Worm (Caenorhabditis elegans): Measurements from ENCODE around the gene eat-17.
A peak's percentile ranks its signal among the peaks of the same experiment; 100 is the strongest.

The eat-17 gene

ce11 chrX:16402303-16402702 is 14.3 kb downstream of the eat-17 start:
- no peak for TF ChIP-seq lin-11 (tag; optimal IDR thresholded peaks at IDR 0.05)
- no peak for TF ChIP-seq ceh-48 (tag; optimal IDR thresholded peaks at IDR 0.05)
- TF ChIP-seq ceh-2 (tag; optimal IDR thresholded peaks at IDR 0.05), result no peak
- no peak for TF ChIP-seq hlh-8 (tag; optimal IDR thresholded peaks at IDR 0.05)
- TF ChIP-seq ceh-31 (tag; optimal IDR thresholded peaks at IDR 0.05), result no peak

- TF ChIP-seq ref-2 (tag; optimal IDR thresholded peaks at IDR 0.05) (no peak), ceh-2 (tag; optimal IDR thresholded peaks at IDR 0.05) (no peak), elt-2 (tag; optimal IDR thresholded peaks at IDR 0.05) (no peak), nhr-232 (tag; optimal IDR thresholded peaks at IDR 0.05) (no peak), pqm-1 (tag; optimal IDR thresholded peaks at IDR 0.05) (no peak), ama-1 (optimal IDR thresholded peaks at IDR 0.05) (no peak), fkh-10 (GFP tag; optimal IDR thresholded peaks at IDR 0.05) (no peak), C08G9.2 (tag; optimal IDR thresholded peaks at IDR 0.05) (no peak), ceh-31 (tag; optimal IDR thresholded peaks at IDR 0.05) (no peak), ceh-45 (GFP tag; IDR thresholded peaks at IDR 0.05) (no peak), T23F11.4 (GFP tag; optimal IDR thresholded peaks at IDR 0.05) (no peak), ztf-16 (tag; optimal IDR thresholded peaks at IDR 0.05) (no peak), sox-2 (GFP tag; IDR thresholded peaks at IDR 0.05) (no peak), lim-6 (tag; optimal IDR thresholded peaks at IDR 0.05) (no peak), K02D7.2 (tag; optimal IDR thresholded peaks at IDR 0.05) (no peak), pha-4 (tag; optimal IDR thresholded peaks at IDR 0.05) (no peak), pax-1 (tag; optimal IDR thresholded peaks at IDR 0.05) (no peak), ceh-22 (tag; optimal IDR thresholded peaks at IDR 0.05) (no peak)
These were observed 15.7 kb downstream of the eat-17 start for ce11 chrX:16400897-16401296.

ce11 chrX:16398420-16398925 is 18.2 kb downstream of the eat-17 start, which contains the start of gene F01G12.18:
Gene F01G12.18 (minus strand): TSS chrX:16398470.
- no peak for TF ChIP-seq ttx-3 (tag; optimal IDR thresholded peaks at IDR 0.05)
- no peak for TF ChIP-seq gmeb-2 (tag; optimal IDR thresholded peaks at IDR 0.05)

- TF ChIP-seq madf-2 (tag; optimal IDR thresholded peaks at IDR 0.05) (no peak), tbx-2 (tag; optimal IDR thresholded peaks at IDR 0.05) (peak; percentile 32), che-1 (tag; optimal IDR thresholded peaks at IDR 0.05) (no peak), pat-9 (tag; optimal IDR thresholded peaks at IDR 0.05) (peak; percentile 55), ahr-1 (tag; optimal IDR thresholded peaks at IDR 0.05) (no peak), ceh-34 (tag; optimal IDR thresholded peaks at IDR 0.05) (peak; percentile 46), unc-55 (GFP tag; optimal IDR thresholded peaks at IDR 0.05) (peak; percentile 89), C08G9.2 (tag; optimal IDR thresholded peaks at IDR 0.05) (peak; percentile 12), ceh-18 (tag; optimal IDR thresholded peaks at IDR 0.05) (peak; percentile 88), T23F11.4 (GFP tag; optimal IDR thresholded peaks at IDR 0.05) (no peak), dve-1 (tag; optimal IDR thresholded peaks at IDR 0.05) (no peak), syd-9 (tag; optimal IDR thresholded peaks at IDR 0.05) (peak; percentile 58), rnt-1 (tag; optimal IDR thresholded peaks at IDR 0.05) (peak; percentile 89), nfya-1 (tag; optimal IDR thresholded peaks at IDR 0.05) (peak; percentile 72), fkh-6 (tag; optimal IDR thresholded peaks at IDR 0.05) (no peak), ceh-24 (tag; optimal IDR thresholded peaks at IDR 0.05) (no peak), ceh-19 (GFP tag; optimal IDR thresholded peaks at IDR 0.05) (no peak), ceh-22 (tag; optimal IDR thresholded peaks at IDR 0.05) (no peak)
These were observed 24.5 kb downstream of the eat-17 start for ce11 chrX:16392107-16392506.
